Fruit fly (Drosophila melanogaster) whole organism, embryonic: ENCODE data around the gene CG17816.

ENCODE experiments used
- Asciz ChIP-seq: fragments of 200-800 bp; sonication (Bioruptor generic); optimal IDR thresholded peaks from 2 replicates; lab custom pipeline; 2017; ENCODE audit warnings: missing biosample characterization, mild to moderate bottlenecking, missing genetic modification characterization, missing genetic modification reagents
- B-H2 ChIP-seq: fragments of 200-800 bp; sonication (Bioruptor generic); optimal IDR thresholded peaks from 2 replicates; lab custom pipeline; 2018; ENCODE audit warnings: missing biosample characterization, mild to moderate bottlenecking, missing genetic modification characterization
- C15 ChIP-seq: fragments of 200-800 bp; sonication (Bioruptor generic); IDR thresholded peaks from 3 replicates; pipeline ENCODE4 v1.3.6; 2022; ENCODE audit warnings: missing biosample characterization, missing genetic modification characterization
- CG10274 ChIP-seq: fragments of 200-800 bp; sonication (Bioruptor generic); optimal IDR thresholded peaks from 3 replicates; lab custom pipeline; 2017; ENCODE audit warnings: missing biosample characterization, mild to moderate bottlenecking, missing genetic modification characterization
- CG10543 ChIP-seq: fragments of 200-800 bp; sonication (Bioruptor generic); optimal IDR thresholded peaks from 3 replicates; lab custom pipeline; 2017; ENCODE audit warnings: missing biosample characterization, mild to moderate bottlenecking, missing genetic modification characterization, moderate library complexity
- CG10654 ChIP-seq: fragments of 200-800 bp; sonication (Bioruptor generic); optimal IDR thresholded peaks from 2 replicates; lab custom pipeline; 2016; ENCODE audit warnings: missing biosample characterization, missing genetic modification characterization
- CG10959 ChIP-seq: fragments of 200-800 bp; sonication (Bioruptor generic); IDR thresholded peaks from 2 replicates; pipeline ENCODE4 v1.3.6; 2022; ENCODE audit warnings: missing biosample characterization, missing genetic modification characterization
- CG11398 ChIP-seq: fragments of 200-800 bp; sonication (Bioruptor generic); optimal IDR thresholded peaks from 2 replicates; lab custom pipeline; 2016; ENCODE audit warnings: missing biosample characterization, missing genetic modification characterization
- CG11560 ChIP-seq: fragments of 200-800 bp; sonication (Bioruptor generic); IDR thresholded peaks from 3 replicates; pipeline ENCODE4 v1.3.6; 2022; ENCODE audit warnings: missing biosample characterization, missing genetic modification characterization
- CG11695 ChIP-seq: fragments of 200-800 bp; sonication (Bioruptor generic); IDR thresholded peaks from 3 replicates; pipeline ENCODE4 v1.3.6; 2022; ENCODE audit warnings: missing biosample characterization, missing genetic modification characterization
- CG1233 ChIP-seq: fragments of 200-800 bp; sonication (Bioruptor generic); optimal IDR thresholded peaks from 4 replicates; lab custom pipeline; 2018; ENCODE audit warnings: missing biosample characterization, mild to moderate bottlenecking, missing genetic modification characterization
- CG14860 ChIP-seq: fragments of 200-800 bp; sonication (Bioruptor generic); IDR thresholded peaks from 3 replicates; pipeline ENCODE4 v1.3.6; 2022; ENCODE audit warnings: missing biosample characterization, missing genetic modification characterization; ENCODE audit not compliant: partially characterized antibody
- CG15514 ChIP-seq: fragments of 200-800 bp; sonication (Bioruptor generic); optimal IDR thresholded peaks from 3 replicates; lab custom pipeline; 2017; ENCODE audit warnings: missing biosample characterization, missing genetic modification characterization, mild to moderate bottlenecking, moderate library complexity, missing genetic modification reagents
- CG17328 ChIP-seq: fragments of 200-800 bp; sonication (Bioruptor generic); IDR thresholded peaks from 2 replicates; pipeline ENCODE4 v1.3.6; 2022; ENCODE audit warnings: missing biosample characterization, missing genetic modification characterization
- CG17385 ChIP-seq: fragments of 200-800 bp; sonication (Bioruptor generic); optimal IDR thresholded peaks from 3 replicates; lab custom pipeline; 2018; ENCODE audit warnings: missing biosample characterization, mild to moderate bottlenecking, missing genetic modification characterization
- CG1832 ChIP-seq: fragments of 200-800 bp; sonication (Bioruptor generic); optimal IDR thresholded peaks from 2 replicates; lab custom pipeline; 2017; ENCODE audit warnings: missing biosample characterization, mild to moderate bottlenecking, missing genetic modification characterization, inconsistent platforms
- CG30431 ChIP-seq: fragments of 200-800 bp; sonication (Bioruptor generic); optimal IDR thresholded peaks from 2 replicates; lab custom pipeline; 2017; ENCODE audit warnings: missing biosample characterization, missing genetic modification characterization
- CG34224 ChIP-seq: fragments of 200-800 bp; sonication (Bioruptor generic); IDR thresholded peaks from 3 replicates; pipeline ENCODE4 v1.3.6; 2022; ENCODE audit warnings: missing biosample characterization, missing genetic modification characterization; ENCODE audit not compliant: partially characterized antibody
- CG3726 ChIP-seq: fragments of 200-800 bp; sonication (Bioruptor generic); IDR thresholded peaks from 3 replicates; pipeline ENCODE4, ENCODE4 v1.3.6; 2022; ENCODE audit warnings: missing biosample characterization, missing genetic modification characterization
- CG42726 ChIP-seq: fragments of 200-800 bp; sonication (Bioruptor generic); IDR thresholded peaks from 2 replicates; pipeline ENCODE4 v1.3.6; 2022; ENCODE audit warnings: missing biosample characterization, missing genetic modification characterization; ENCODE audit not compliant: partially characterized antibody
- CG5953 ChIP-seq: fragments of 200-800 bp; sonication (Bioruptor generic); IDR thresholded peaks from 2 replicates; pipeline ENCODE4 v1.3.6; 2022; ENCODE audit warnings: missing biosample characterization, missing genetic modification characterization
- CG7987 ChIP-seq: fragments of 200-800 bp; sonication (Bioruptor generic); optimal IDR thresholded peaks from 2 replicates; lab custom pipeline; 2018; ENCODE audit warnings: missing biosample characterization, mild to moderate bottlenecking, missing genetic modification characterization, moderate library complexity
- CG8359 ChIP-seq: fragments of 200-800 bp; sonication (Bioruptor generic); optimal IDR thresholded peaks from 2 replicates; lab custom pipeline; 2017; ENCODE audit warnings: missing biosample characterization, mild to moderate bottlenecking, missing genetic modification characterization, borderline replicate concordance
- CG9437 ChIP-seq: fragments of 200-800 bp; sonication (Bioruptor generic); optimal IDR thresholded peaks from 2 replicates; lab custom pipeline; 2018; ENCODE audit warnings: missing biosample characterization, mild to moderate bottlenecking, missing genetic modification characterization
- CkIIα-i1 ChIP-seq: fragments of 200-800 bp; sonication (Bioruptor generic); IDR thresholded peaks from 2 replicates; pipeline ENCODE4 v1.3.6; 2022; ENCODE audit warnings: missing biosample characterization, missing genetic modification characterization
- D ChIP-seq, 2 experiments: fragments of 200-800 bp in 1 of 2; fragments of >200 bp in 1 of 2; sonication (Bioruptor generic) in 1 of 2; optimal IDR thresholded peaks; 2 replicates in 1 of 2; 3 replicates in 1 of 2; lab custom pipeline; 2017; ENCODE audit warnings: mild to moderate bottlenecking in 1 of 2, missing biosample characterization in 1 of 2, missing genetic modification characterization in 1 of 2, missing genetic modification reagents in 1 of 2
- Doc3 ChIP-seq: fragments of 200-800 bp; sonication (Bioruptor generic); IDR thresholded peaks from 3 replicates; pipeline ENCODE4 v1.3.6; 2022; ENCODE audit warnings: missing biosample characterization, missing genetic modification characterization; ENCODE audit not compliant: partially characterized antibody
- GATAe ChIP-seq: fragments of 200-800 bp; sonication (Bioruptor generic); conservative IDR thresholded peaks from 2 replicates; pipeline ENCODE4 v1.3.6; 2022; ENCODE audit warnings: missing biosample characterization, missing genetic modification characterization
- Nf-YC ChIP-seq: fragments of 200-800 bp; optimal IDR thresholded peaks from 3 replicates; lab custom pipeline; 2019; ENCODE audit warnings: missing biosample characterization, mild to moderate bottlenecking, missing genetic modification characterization, moderate library complexity
- NfI ChIP-seq: fragments of 200-800 bp; sonication (Bioruptor generic); optimal IDR thresholded peaks from 3 replicates; lab custom pipeline; 2018; ENCODE audit warnings: missing biosample characterization, mild to moderate bottlenecking, missing genetic modification characterization, moderate library complexity
- Rfx ChIP-seq: fragments of 200-800 bp; sonication (Bioruptor generic); IDR thresholded peaks from 2 replicates; pipeline ENCODE4 v1.3.6; 2022; ENCODE audit warnings: missing biosample characterization, missing genetic modification characterization
- Side ChIP-seq: fragments of 200-800 bp; sonication (Bioruptor generic); optimal IDR thresholded peaks from 2 replicates; lab custom pipeline; 2016; ENCODE audit warnings: missing biosample characterization, missing genetic modification characterization
- Sry-β ChIP-seq: fragments of 200-800 bp; sonication (Bioruptor generic); optimal IDR thresholded peaks from 2 replicates; lab custom pipeline; 2018; ENCODE audit warnings: missing biosample characterization, mild to moderate bottlenecking, missing genetic modification characterization, moderate library complexity
- Trl ChIP-seq, 3 experiments: fragments of >200 bp in 2 of 3; fragments of 200-800 bp in 1 of 3; sonication (Bioruptor generic) in 1 of 3; optimal IDR thresholded peaks; 2 replicates in 1 of 3; 3 replicates in 2 of 3; lab custom pipeline; 2016 to 2017; ENCODE audit warnings: missing biosample characterization in 1 of 3, missing genetic modification characterization in 1 of 3
- ab ChIP-seq: fragments of 200-800 bp; sonication (Bioruptor generic); optimal IDR thresholded peaks from 2 replicates; lab custom pipeline; 2016; ENCODE audit warnings: missing biosample characterization, missing genetic modification characterization
- da ChIP-seq: fragments of 200-800 bp; sonication (Bioruptor generic); optimal IDR thresholded peaks from 2 replicates; lab custom pipeline; 2016; ENCODE audit warnings: missing biosample characterization, missing genetic modification characterization
- dm ChIP-seq: fragments of 200-800 bp; sonication (Bioruptor generic); optimal IDR thresholded peaks from 3 replicates; lab custom pipeline; 2016; ENCODE audit warnings: missing biosample characterization, missing genetic modification characterization
- eyg ChIP-seq: fragments of 200-800 bp; sonication (Bioruptor generic); optimal IDR thresholded peaks from 3 replicates; lab custom pipeline; 2016; ENCODE audit warnings: missing biosample characterization, missing genetic modification characterization
- fd64A ChIP-seq: fragments of 200-800 bp; sonication (Bioruptor generic); optimal IDR thresholded peaks from 3 replicates; lab custom pipeline; 2018; ENCODE audit warnings: missing biosample characterization, mild to moderate bottlenecking, missing genetic modification characterization
- ftz-f1 ChIP-seq: fragments of 200-800 bp; sonication (Bioruptor generic); optimal IDR thresholded peaks from 2 replicates; lab custom pipeline; 2016; ENCODE audit warnings: missing biosample characterization, missing genetic modification characterization
- ham ChIP-seq: fragments of 200-800 bp; sonication (Bioruptor generic); IDR thresholded peaks from 2 replicates; pipeline ENCODE4 v1.3.6; 2022; ENCODE audit warnings: missing biosample characterization, missing genetic modification characterization
- hb ChIP-seq: fragments of 200-800 bp; sonication (Bioruptor generic); IDR thresholded peaks from 3 replicates; pipeline ENCODE4 v1.3.6; 2022; ENCODE audit warnings: missing biosample characterization, missing genetic modification characterization; ENCODE audit not compliant: partially characterized antibody
- hth ChIP-seq: fragments of >200 bp; optimal IDR thresholded peaks from 2 replicates; lab custom pipeline; 2017; ENCODE audit warnings: inconsistent platforms
- lov ChIP-seq, 2 experiments: fragments of 200-800 bp in 1 of 2; fragments of >200 bp in 1 of 2; sonication (Bioruptor generic) in 1 of 2; IDR thresholded peaks in 1 of 2; optimal IDR thresholded peaks in 1 of 2; 2 replicates in 1 of 2; 3 replicates in 1 of 2; pipeline versions ENCODE4 v1.3.6 to Lab custom; 2017 to 2022; ENCODE audit warnings: missing biosample characterization in 1 of 2, missing genetic modification characterization in 1 of 2
- pfk ChIP-seq: fragments of 200-800 bp; sonication (Bioruptor generic); optimal IDR thresholded peaks from 2 replicates; lab custom pipeline; 2018; ENCODE audit warnings: missing biosample characterization, mild to moderate bottlenecking, missing genetic modification characterization, moderate library complexity
- psq ChIP-seq: fragments of 200-800 bp; sonication (Bioruptor generic); optimal IDR thresholded peaks from 2 replicates; lab custom pipeline; 2017; ENCODE audit warnings: missing biosample characterization, missing genetic modification characterization
- rib ChIP-seq: fragments of 200-800 bp; sonication (Bioruptor generic); IDR thresholded peaks from 2 replicates; pipeline ENCODE4 v1.3.6; 2022; ENCODE audit warnings: missing biosample characterization, missing genetic modification characterization
- tio ChIP-seq: fragments of 200-800 bp; sonication (Bioruptor generic); optimal IDR thresholded peaks from 2 replicates; lab custom pipeline; 2017; ENCODE audit warnings: missing biosample characterization, missing genetic modification characterization, inconsistent platforms
- twi ChIP-seq: fragments of 200-800 bp; optimal IDR thresholded peaks from 2 replicates; lab custom pipeline; 2019; ENCODE audit warnings: missing biosample characterization, mild to moderate bottlenecking, missing genetic modification characterization, moderate library complexity
- zfh1 ChIP-seq: fragments of 200-800 bp; sonication (Bioruptor generic); IDR thresholded peaks from 3 replicates; pipeline ENCODE4 v1.3.6; 2022; ENCODE audit warnings: missing biosample characterization, missing genetic modification characterization

Gene CG17816

dm6 chr3R:7821559-7821958 lies 65.0 kb downstream of the CG17816 start (continued):
- TF ChIP-seq fd64A (GFP tag; lab: Kevin White, UChicago), result no peak
- TF ChIP-seq D (optimal IDR thresholded peaks at IDR 0.05; lab: Kevin White, UChicago), result no peak
- TF ChIP-seq D (GFP tag; optimal IDR thresholded peaks at IDR 0.05; lab: Kevin White, UChicago), result no peak
- no peak for TF ChIP-seq CG11560 (tag; lab: Robert Waterston, UW)
- no peak for TF ChIP-seq CG11398
- TF ChIP-seq CG17328 (GFP tag; lab: Robert Waterston, UW), result no peak
- TF ChIP-seq CG8359 (GFP tag; lab: Kevin White, UChicago), result no peak
- TF ChIP-seq tio (GFP tag; lab: Kevin White, UChicago), result no peak
- peak; percentile 39 for TF ChIP-seq CG10543 (GFP tag; lab: Kevin White, UChicago)
- TF ChIP-seq Trl (optimal IDR thresholded peaks at IDR 0.05; lab: Kevin White, UChicago), result peak in 1 of 2 experiments; percentile 7
- peak; percentile 16 for TF ChIP-seq Trl (GFP tag; optimal IDR thresholded peaks at IDR 0.05; lab: Kevin White, UChicago)
- no peak for TF ChIP-seq ftz-f1 (GFP tag; lab: Kevin White, UChicago)
- TF ChIP-seq zfh1 (GFP tag; lab: Robert Waterston, UW), result no peak
- TF ChIP-seq twi (tag; lab: Kevin White, UChicago), result no peak
- TF ChIP-seq rib (GFP tag; lab: Robert Waterston, UW), result no peak
- peak; percentile 39 for TF ChIP-seq Nf-YC (tag; lab: Kevin White, UChicago)
- TF ChIP-seq CG5953 (GFP tag; lab: Robert Waterston, UW), result no peak
- TF ChIP-seq CG9437, result no peak
- no peak for TF ChIP-seq CG42726 (GFP tag; lab: Robert Waterston, UW)
- TF ChIP-seq CG1832 (GFP tag; lab: Kevin White, UChicago), result no peak
- no peak for TF ChIP-seq CG1233 (GFP tag; lab: Kevin White, UChicago)
- no peak for TF ChIP-seq hth
- no peak for TF ChIP-seq hb
- TF ChIP-seq Sry-β (GFP tag; lab: Kevin White, UChicago), result no peak
- TF ChIP-seq Asciz (GFP tag; lab: Kevin White, UChicago), result no peak
- 0 out of 3 replicates have a peak, but pooled peaks have one; percentile 13 for TF ChIP-seq CG3726
- TF ChIP-seq ham, result no peak
- TF ChIP-seq pfk (GFP tag; lab: Kevin White, UChicago), result no peak
- TF ChIP-seq CG10654, result no peak
- TF ChIP-seq CG17385 (GFP tag; lab: Kevin White, UChicago), result no peak
- TF ChIP-seq Side (GFP tag; lab: Kevin White, UChicago), result no peak
- TF ChIP-seq C15 (GFP tag; lab: Robert Waterston, UW), result no peak
- TF ChIP-seq CG30431 (GFP tag; lab: Kevin White, UChicago), result no peak
- TF ChIP-seq CG11695 (GFP tag; lab: Robert Waterston, UW), result 0 out of 3 replicates have a peak, but pooled peaks have one; percentile 28
- TF ChIP-seq Rfx (GFP tag; lab: Robert Waterston, UW), result peak; percentile 73
- no peak for TF ChIP-seq CG34224
- TF ChIP-seq GATAe (GFP tag; lab: Robert Waterston, UW), result no peak
- TF ChIP-seq Doc3 (GFP tag; lab: Robert Waterston, UW), result no peak
- no peak for TF ChIP-seq psq (GFP tag; lab: Kevin White, UChicago)
- no peak for TF ChIP-seq CG10274
- no peak for TF ChIP-seq eyg (GFP tag; lab: Kevin White, UChicago)
- TF ChIP-seq CG10959 (GFP tag; lab: Robert Waterston, UW), result no peak
- no peak for TF ChIP-seq CG7987 (GFP tag; lab: Kevin White, UChicago)
- peak; percentile 21 for TF ChIP-seq NfI (GFP tag; lab: Kevin White, UChicago)
- TF ChIP-seq B-H2 (GFP tag; lab: Kevin White, UChicago), result peak; percentile 17
- no peak for TF ChIP-seq dm (GFP tag; lab: Kevin White, UChicago)
- TF ChIP-seq lov (optimal IDR thresholded peaks at IDR 0.05; lab: Kevin White, UChicago), result no peak
- TF ChIP-seq lov (GFP tag; IDR thresholded peaks at IDR 0.05; lab: Robert Waterston, UW), result no peak
- TF ChIP-seq da (GFP tag; lab: Kevin White, UChicago), result no peak
- TF ChIP-seq ab (GFP tag; lab: Kevin White, UChicago), result no peak
- TF ChIP-seq CG15514 (GFP tag; lab: Kevin White, UChicago), result peak; percentile 26
- no peak for TF ChIP-seq CkIIα-i1 (GFP tag; lab: Robert Waterston, UW)
- TF ChIP-seq CG14860 (GFP tag; lab: Robert Waterston, UW), result no peak
